Worm (Caenorhabditis elegans): ENCODE measurements around the gene bcc-1.

The bcc-1 gene

DNA sequence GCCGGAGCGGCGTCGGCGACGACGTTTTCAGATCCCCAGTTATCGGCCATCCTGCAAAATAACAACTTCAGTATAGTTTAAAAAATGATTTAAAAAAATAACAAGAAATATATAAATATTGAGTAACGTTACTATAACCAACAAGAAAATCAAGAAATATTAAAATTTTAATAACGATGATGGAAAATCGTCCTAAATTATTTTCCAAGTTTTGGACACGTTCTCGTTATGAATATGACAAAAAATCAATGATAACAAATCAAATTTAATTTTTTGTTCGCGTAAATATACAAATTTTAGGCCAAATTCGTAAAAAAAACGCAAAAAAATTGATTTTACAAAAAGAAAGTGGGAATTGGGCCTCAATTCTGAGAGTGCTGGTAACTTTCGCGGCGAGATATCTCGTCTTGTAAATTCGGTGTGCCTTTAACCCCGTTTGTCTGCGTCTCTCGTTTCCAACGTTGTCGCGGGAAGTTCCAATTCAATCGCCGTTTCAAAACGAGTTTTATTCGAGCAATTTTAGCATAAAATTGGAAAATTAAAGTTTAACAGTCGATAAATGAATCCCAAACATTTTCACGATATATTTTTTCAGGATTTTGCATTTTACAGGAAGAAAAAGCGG, 18.8 kb upstream of the bcc-1 start, which contains the start of gene rps-5:
Gene rps-5, minus strand, starts transcription at position 51 of the 625 bp plus-strand sequence.
- TF ChIP-seq ceh-82 (tag; optimal IDR thresholded peaks at IDR 0.05) (peak; percentile 44 to 71 (median 59)), lir-3 (tag; optimal IDR thresholded peaks at IDR 0.05; ENCODE audit: poor library complexity) (no peak), elt-3 (tag; optimal IDR thresholded peaks at IDR 0.05) (peak in 1 of 6 experiments; percentile 11), Y116A8C.19 (tag; optimal IDR thresholded peaks at IDR 0.05; ENCODE audit: borderline replicate concordance) (no peak), lin-14 (GFP tag; optimal IDR thresholded peaks at IDR 0.05) (peak; percentile 65), nhr-12 (tag; optimal IDR thresholded peaks at IDR 0.05) (no peak), grh-1 (GFP tag; IDR thresholded peaks at IDR 0.05) (no peak), nhr-237 (tag; optimal IDR thresholded peaks at IDR 0.05) (no peak), lin-13 (GFP tag; optimal IDR thresholded peaks at IDR 0.05) (peak; percentile 3), mep-1 (tag; optimal IDR thresholded peaks at IDR 0.05) (peak; percentile 64), lin-39 (tag; optimal IDR thresholded peaks at IDR 0.05) (no peak), ztf-11 (tag; optimal IDR thresholded peaks at IDR 0.05) (no peak), rnt-1 (tag; optimal IDR thresholded peaks at IDR 0.05) (peak; percentile 63), vab-15 (tag; optimal IDR thresholded peaks at IDR 0.05) (no peak), unc-30 (tag; optimal IDR thresholded peaks at IDR 0.05) (no peak), hlh-17 (GFP tag; optimal IDR thresholded peaks at IDR 0.05; ENCODE audit: borderline replicate concordance) (no peak), mef-2 (tag; optimal IDR thresholded peaks at IDR 0.05) (no peak), efl-3 (GFP tag; optimal IDR thresholded peaks at IDR 0.05) (no peak), ceh-90 (tag; optimal IDR thresholded peaks at IDR 0.05) (no peak), fkh-4 (tag; optimal IDR thresholded peaks at IDR 0.05; ENCODE audit: borderline replicate concordance) (no peak), snpc-4 (tag; optimal IDR thresholded peaks at IDR 0.05) (peak; percentile 35), fkh-10 (GFP tag; optimal IDR thresholded peaks at IDR 0.05) (no peak), swsn-7 (tag; optimal IDR thresholded peaks at IDR 0.05) (peak; percentile 61), C34B4.2 (tag; optimal IDR thresholded peaks at IDR 0.05) (no peak), pag-3 (tag; optimal IDR thresholded peaks at IDR 0.05; ENCODE audit: borderline replicate concordance, insufficient read depth) (no peak), ceh-63 (GFP tag; optimal IDR thresholded peaks at IDR 0.05) (no peak), nhr-71 (tag; optimal IDR thresholded peaks at IDR 0.05) (peak; percentile 80), nhr-76 (tag; optimal IDR thresholded peaks at IDR 0.05) (no peak), C16A3.4 (tag; optimal IDR thresholded peaks at IDR 0.05) (peak; percentile 68), egl-13 (tag; optimal IDR thresholded peaks at IDR 0.05) (no peak), unc-130 (tag; optimal IDR thresholded peaks at IDR 0.05) (peak; percentile 34), hpl-2 (GFP tag; optimal IDR thresholded peaks at IDR 0.05) (no peak), unc-86 (tag; optimal IDR thresholded peaks at IDR 0.05) (peak; percentile 22), nhr-11 (tag; optimal IDR thresholded peaks at IDR 0.05) (no peak), tlp-1 (tag; optimal IDR thresholded peaks at IDR 0.05) (no peak), ces-1 (GFP tag; optimal IDR thresholded peaks at IDR 0.05) (no peak), pax-3 (tag; optimal IDR thresholded peaks at IDR 0.05) (no peak), efl-1 (optimal IDR thresholded peaks at IDR 0.05) (peak; percentile 79 to 89), efl-1 (GFP tag; optimal IDR thresholded peaks at IDR 0.05 in 1 of 2) (peak; percentile 84 to 99), F16B12.6 (tag; optimal IDR thresholded peaks at IDR 0.05) (no peak), elt-2 (tag; optimal IDR thresholded peaks at IDR 0.05) (peak; percentile 12), nhr-77 (tag; optimal IDR thresholded peaks at IDR 0.05) (peak; percentile 36), xbp-1 (tag; optimal IDR thresholded peaks at IDR 0.05) (peak; percentile 89), sptf-1 (tag; optimal IDR thresholded peaks at IDR 0.05) (no peak), mab-9 (GFP tag; IDR thresholded peaks at IDR 0.05) (no peak), zip-4 (GFP tag; optimal IDR thresholded peaks at IDR 0.05) (no peak), unc-98 (GFP tag; IDR thresholded peaks at IDR 0.05) (no peak), ztf-4 (tag; optimal IDR thresholded peaks at IDR 0.05) (no peak), nhr-84 (tag; optimal IDR thresholded peaks at IDR 0.05) (no peak), unc-62 (GFP tag; optimal IDR thresholded peaks at IDR 0.05) (no peak), sox-4 (tag; optimal IDR thresholded peaks at IDR 0.05) (no peak), tbx-2 (tag; optimal IDR thresholded peaks at IDR 0.05) (peak; percentile 59), C04F5.9 (tag; optimal IDR thresholded peaks at IDR 0.05) (no peak)

Measured in whole organism, L1 larva.